Worm (Caenorhabditis elegans) whole organism, young adult: ENCODE results near the gene fbxb-5.

Experiments used
- aptf-3 ChIP-seq: fragments of 200-800 bp; sonication (Bioruptor generic); IDR thresholded peaks from 2 replicates; pipeline ENCODE4 v1.3.6; 2022; ENCODE audit warnings: missing genetic modification characterization, missing compliant biosample characterization
- egl-44 ChIP-seq: fragments of 200-800 bp; sonication (Bioruptor generic); IDR thresholded peaks from 2 replicates; pipeline ENCODE4 v1.3.6; 2022; ENCODE audit warnings: missing genetic modification reagents, missing genetic modification characterization, missing compliant biosample characterization

DNA sequence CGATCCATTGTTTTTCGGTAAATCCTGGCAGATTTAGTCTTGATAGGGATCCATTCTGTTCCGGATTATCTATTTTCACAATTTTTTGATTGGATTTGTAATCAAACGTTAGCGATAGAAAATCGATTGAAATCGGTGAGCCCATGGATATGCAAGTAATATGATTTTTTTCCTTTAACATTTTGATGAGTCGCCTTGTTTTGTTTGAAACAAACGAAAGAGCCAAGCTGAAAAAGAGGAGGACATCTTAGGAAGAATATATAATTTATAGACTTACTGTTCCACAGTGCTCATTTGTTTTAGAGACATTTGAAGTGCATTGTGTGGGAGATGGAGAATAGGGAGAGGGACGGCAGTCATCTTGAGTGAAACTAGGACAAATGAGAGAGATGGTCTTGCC lies 33.5 kb downstream of the fbxb-5 start, which contains the start of the genes fbxb-18 and fbxb-19:
- TF ChIP-seq aptf-3: no peak
- TF ChIP-seq egl-44 (GFP tag; lab: Robert Waterston, UW): no peak
